Worm (Caenorhabditis elegans) whole organism, young adult: ENCODE results near the gene F58D12.3.

Experiments
- B0019.2 ChIP-seq: fragments of 200-800 bp; sonication (Bioruptor generic); conservative IDR thresholded peaks from 2 replicates; pipeline ENCODE4 v1.3.6; 2022; ENCODE audit warnings: missing genetic modification reagents, missing genetic modification characterization, missing compliant biosample characterization
- B0336.3 ChIP-seq: fragments of 200-800 bp; sonication (Bioruptor generic); IDR thresholded peaks from 2 replicates; pipeline ENCODE4 v1.3.6; 2022; ENCODE audit warnings: missing genetic modification characterization, missing compliant biosample characterization
- F23B12.7 ChIP-seq: sonication (generic microtip); optimal IDR thresholded peaks from 2 replicates; lab custom pipeline; 2017; ENCODE audit warnings: missing genetic modification characterization, mild to moderate bottlenecking, missing compliant biosample characterization, antibody characterized with exemption, moderate library complexity; ENCODE audit not compliant: insufficient read depth
- F55B11.4 ChIP-seq: sonication (generic microtip); optimal IDR thresholded peaks from 2 replicates; lab custom pipeline; 2016; ENCODE audit warnings: missing compliant biosample characterization, missing genetic modification characterization, borderline replicate concordance; ENCODE audit not compliant: insufficient read depth
- F57A8.1 ChIP-seq: fragments of 200-800 bp; sonication (Bioruptor generic); optimal IDR thresholded peaks from 2 replicates; lab custom pipeline; 2018; ENCODE audit warnings: mild to moderate bottlenecking, missing genetic modification characterization, moderate library complexity, missing compliant biosample characterization
- Y79H2A.3 ChIP-seq: fragments of 200-800 bp; sonication (Bioruptor generic); conservative IDR thresholded peaks from 2 replicates; pipeline ENCODE4 v1.3.6; 2022; ENCODE audit warnings: missing genetic modification reagents, missing genetic modification characterization, missing compliant biosample characterization
- ZK185.1 ChIP-seq: sonication (generic microtip); optimal IDR thresholded peaks from 2 replicates; lab custom pipeline; 2016; ENCODE audit warnings: mild to moderate bottlenecking, missing genetic modification characterization, missing compliant biosample characterization; ENCODE audit not compliant: poor library complexity, severe bottlenecking
- akir-1 ChIP-seq: fragments of 200-800 bp; sonication (Bioruptor generic); optimal IDR thresholded peaks from 2 replicates; lab custom pipeline; 2018; ENCODE audit warnings: mild to moderate bottlenecking, missing genetic modification characterization, moderate library complexity, missing compliant biosample characterization
- aptf-2 ChIP-seq: fragments of 200-800 bp; sonication (Bioruptor generic); conservative IDR thresholded peaks from 2 replicates; pipeline ENCODE4 v1.3.6; 2022; ENCODE audit warnings: missing genetic modification reagents, missing genetic modification characterization, missing compliant biosample characterization
- atf-7 ChIP-seq: sonication (generic microtip); optimal IDR thresholded peaks from 2 replicates; lab custom pipeline; 2017; ENCODE audit warnings: mild to moderate bottlenecking, missing genetic modification characterization, missing compliant biosample characterization
- attf-5 ChIP-seq: fragments of 200-800 bp; sonication (Bioruptor generic); optimal IDR thresholded peaks from 2 replicates; lab custom pipeline; 2018; ENCODE audit warnings: mild to moderate bottlenecking, missing genetic modification characterization, missing compliant biosample characterization
- ccch-3 ChIP-seq: fragments of 200-800 bp; sonication (Bioruptor generic); optimal IDR thresholded peaks from 2 replicates; lab custom pipeline; 2018; ENCODE audit warnings: mild to moderate bottlenecking, missing genetic modification characterization, missing compliant biosample characterization
- cebp-2 ChIP-seq: fragments of 200-800 bp; sonication (Bioruptor generic); IDR thresholded peaks from 2 replicates; pipeline ENCODE4 v1.3.6; 2022; ENCODE audit warnings: missing genetic modification characterization, missing compliant biosample characterization
- ceh-27 ChIP-seq: fragments of 200-800 bp; sonication (Bioruptor generic); optimal IDR thresholded peaks from 2 replicates; lab custom pipeline; 2018; ENCODE audit warnings: mild to moderate bottlenecking, missing genetic modification characterization, moderate library complexity, missing compliant biosample characterization
- ceh-91 ChIP-seq: fragments of 200-800 bp; sonication (Bioruptor generic); IDR thresholded peaks from 2 replicates; pipeline ENCODE4 v1.3.6; 2022; ENCODE audit warnings: missing genetic modification reagents, missing genetic modification characterization, missing compliant biosample characterization
- dpff-1 ChIP-seq: sonication (generic microtip); optimal IDR thresholded peaks from 2 replicates; lab custom pipeline; 2017; ENCODE audit warnings: mild to moderate bottlenecking, missing genetic modification characterization, missing compliant biosample characterization
- dpl-1 ChIP-seq: fragments of 150-350 bp; optimal IDR thresholded peaks from 2 replicates; lab custom pipeline; 2014; ENCODE audit warnings: missing biosample characterization, missing genetic modification reagents, missing genetic modification characterization
- egl-18 ChIP-seq: fragments of 200-800 bp; sonication (Bioruptor generic); IDR thresholded peaks from 2 replicates; pipeline ENCODE4 v1.3.6; 2022; ENCODE audit warnings: missing genetic modification reagents, missing genetic modification characterization, missing compliant biosample characterization
- ekl-4 ChIP-seq: fragments of 200-800 bp; sonication (Bioruptor generic); IDR thresholded peaks from 2 replicates; pipeline ENCODE4 v1.3.6; 2022; ENCODE audit warnings: missing genetic modification reagents, missing genetic modification characterization, missing compliant biosample characterization
- fkh-3 ChIP-seq: sonication (generic microtip); optimal IDR thresholded peaks from 2 replicates; lab custom pipeline; 2016; ENCODE audit warnings: mild to moderate bottlenecking, missing genetic modification characterization, missing compliant biosample characterization
- hlh-12 ChIP-seq: sonication (generic microtip); optimal IDR thresholded peaks from 2 replicates; lab custom pipeline; 2016; ENCODE audit warnings: missing genetic modification characterization, missing compliant biosample characterization
- hmg-20 ChIP-seq: fragments of 200-800 bp; sonication (Bioruptor generic); IDR thresholded peaks from 2 replicates; pipeline ENCODE4 v1.3.6; 2022; ENCODE audit warnings: missing genetic modification reagents, missing genetic modification characterization, missing compliant biosample characterization
- lag-1 ChIP-seq: fragments of 200-800 bp; sonication (Bioruptor generic); IDR thresholded peaks from 2 replicates; pipeline ENCODE4 v1.3.6; 2022; ENCODE audit warnings: missing genetic modification reagents, missing genetic modification characterization, missing compliant biosample characterization
- let-526 ChIP-seq: fragments of 200-800 bp; sonication (Bioruptor generic); IDR thresholded peaks from 2 replicates; pipeline ENCODE4 v1.3.6; 2022; ENCODE audit warnings: missing genetic modification reagents, missing genetic modification characterization, missing compliant biosample characterization
- lin-54 ChIP-seq: fragments of 200-800 bp; sonication (Bioruptor generic); optimal IDR thresholded peaks from 2 replicates; lab custom pipeline; 2018; ENCODE audit warnings: mild to moderate bottlenecking, missing genetic modification characterization, missing compliant biosample characterization
- lsy-27 ChIP-seq: sonication (generic microtip); optimal IDR thresholded peaks from 2 replicates; lab custom pipeline; 2017; ENCODE audit warnings: missing genetic modification characterization, mild to moderate bottlenecking, missing compliant biosample characterization, antibody characterized with exemption, missing genotype, borderline replicate concordance; ENCODE audit not compliant: insufficient read depth
- madf-6 ChIP-seq: fragments of 200-800 bp; sonication (Bioruptor generic); IDR thresholded peaks from 2 replicates; pipeline ENCODE4 v1.3.6; 2022; ENCODE audit warnings: missing genetic modification reagents, missing genetic modification characterization, missing compliant biosample characterization
- mcd-1 ChIP-seq: fragments of 200-800 bp; sonication (Bioruptor generic); IDR thresholded peaks from 2 replicates; pipeline ENCODE4 v1.3.6; 2022; ENCODE audit warnings: missing genetic modification reagents, missing genetic modification characterization, missing compliant biosample characterization
- mel-28 ChIP-seq: sonication (generic microtip); optimal IDR thresholded peaks from 2 replicates; lab custom pipeline; 2016; ENCODE audit warnings: borderline replicate concordance, mild to moderate bottlenecking, missing genetic modification characterization, missing compliant biosample characterization
- nfya-1 ChIP-seq: sonication (generic microtip); optimal IDR thresholded peaks from 2 replicates; lab custom pipeline; 2017; ENCODE audit warnings: antibody characterized with exemption, missing compliant biosample characterization, missing genetic modification characterization, borderline replicate concordance; ENCODE audit not compliant: insufficient read depth
- nhr-27 ChIP-seq: fragments of 200-800 bp; sonication (Bioruptor generic); optimal IDR thresholded peaks from 2 replicates; lab custom pipeline; 2018; ENCODE audit warnings: mild to moderate bottlenecking, missing genetic modification characterization, moderate library complexity, missing compliant biosample characterization
- nhr-90 ChIP-seq: sonication (generic microtip); optimal IDR thresholded peaks from 2 replicates; lab custom pipeline; 2016; ENCODE audit warnings: missing genotype, mild to moderate bottlenecking, missing genetic modification characterization, missing compliant biosample characterization
- pbrm-1 ChIP-seq: fragments of 200-800 bp; sonication (Bioruptor generic); IDR thresholded peaks from 2 replicates; pipeline ENCODE4 v1.3.6; 2022; ENCODE audit warnings: missing genetic modification reagents, missing genetic modification characterization, missing compliant biosample characterization
- pha-4 ChIP-seq: fragments of 150-350 bp; sonication (generic microtip); optimal IDR thresholded peaks from 2 replicates; lab custom pipeline; 2014; ENCODE audit warnings: missing biosample characterization, missing genetic modification reagents, missing genetic modification characterization
- rcor-1 ChIP-seq: fragments of 200-800 bp; sonication (Bioruptor generic); IDR thresholded peaks from 2 replicates; pipeline ENCODE4 v1.3.6; 2022; ENCODE audit warnings: missing genetic modification reagents, missing genetic modification characterization, missing compliant biosample characterization
- repo-1 ChIP-seq: sonication (generic microtip); optimal IDR thresholded peaks from 2 replicates; lab custom pipeline; 2017; ENCODE audit warnings: mild to moderate bottlenecking, missing genetic modification characterization, missing compliant biosample characterization
- snpc-3.4 ChIP-seq: sonication (generic microtip); optimal IDR thresholded peaks from 2 replicates; lab custom pipeline; 2017; ENCODE audit warnings: missing genetic modification characterization, mild to moderate bottlenecking, missing compliant biosample characterization, antibody characterized with exemption, moderate library complexity, missing genotype, missing genetic modification reagents
- snpc-4 ChIP-seq, 5 experiments: fragments of 150-350 bp in 1 of 5; sonication (generic microtip) in 4 of 5; optimal IDR thresholded peaks; 2 replicates each; lab custom pipeline; 2014 to 2018; ENCODE audit warnings: missing genetic modification characterization in 5 of 5, missing biosample characterization in 3 of 5, antibody characterized with exemption in 2 of 5, mild to moderate bottlenecking in 2 of 5, missing compliant biosample characterization in 2 of 5, missing genotype in 2 of 5, moderate library complexity in 2 of 5, missing genetic modification reagents in 1 of 5
- sptf-2 ChIP-seq: fragments of 200-800 bp; sonication (Bioruptor generic); optimal IDR thresholded peaks from 2 replicates; lab custom pipeline; 2018; ENCODE audit warnings: mild to moderate bottlenecking, missing genetic modification characterization, missing compliant biosample characterization
- tbp1 ChIP-seq: fragments of 200-800 bp; sonication (Bioruptor generic); optimal IDR thresholded peaks from 2 replicates; lab custom pipeline; 2018; ENCODE audit warnings: mild to moderate bottlenecking, missing genetic modification characterization, missing compliant biosample characterization
- tbx-9 ChIP-seq: sonication (generic microtip); optimal IDR thresholded peaks from 2 replicates; lab custom pipeline; 2016; ENCODE audit warnings: borderline replicate concordance, missing genetic modification characterization, inconsistent platforms, missing compliant biosample characterization
- tlf-1 ChIP-seq: fragments of 200-800 bp; sonication (Bioruptor generic); optimal IDR thresholded peaks from 2 replicates; lab custom pipeline; 2018; ENCODE audit warnings: mild to moderate bottlenecking, missing genetic modification characterization, missing compliant biosample characterization
- unc-130 ChIP-seq: sonication (generic microtip); optimal IDR thresholded peaks from 2 replicates; lab custom pipeline; 2016; ENCODE audit warnings: missing genetic modification reagents, missing genetic modification characterization, missing compliant biosample characterization
- xnd-1 ChIP-seq: sonication (generic microtip); optimal IDR thresholded peaks from 2 replicates; lab custom pipeline; 2016; ENCODE audit warnings: missing genotype, missing genetic modification reagents, missing genetic modification characterization, missing compliant biosample characterization
- zim-3 ChIP-seq: sonication (generic microtip); optimal IDR thresholded peaks from 2 replicates; lab custom pipeline; 2017; ENCODE audit warnings: mild to moderate bottlenecking, missing genetic modification characterization, moderate library complexity, missing compliant biosample characterization
- ztf-18 ChIP-seq: sonication (generic microtip); optimal IDR thresholded peaks from 2 replicates; lab custom pipeline; 2016; ENCODE audit warnings: missing genotype, mild to moderate bottlenecking, missing genetic modification characterization, missing compliant biosample characterization
- ztf-25 ChIP-seq: fragments of 200-800 bp; sonication (Bioruptor generic); IDR thresholded peaks from 2 replicates; pipeline ENCODE4 v1.3.6; 2022; ENCODE audit warnings: missing genetic modification reagents, missing genetic modification characterization, missing compliant biosample characterization
- ztf-26 ChIP-seq: sonication (generic microtip); optimal IDR thresholded peaks from 2 replicates; lab custom pipeline; 2017; ENCODE audit warnings: missing genetic modification characterization, missing compliant biosample characterization

Gene F58D12.3

DNA sequence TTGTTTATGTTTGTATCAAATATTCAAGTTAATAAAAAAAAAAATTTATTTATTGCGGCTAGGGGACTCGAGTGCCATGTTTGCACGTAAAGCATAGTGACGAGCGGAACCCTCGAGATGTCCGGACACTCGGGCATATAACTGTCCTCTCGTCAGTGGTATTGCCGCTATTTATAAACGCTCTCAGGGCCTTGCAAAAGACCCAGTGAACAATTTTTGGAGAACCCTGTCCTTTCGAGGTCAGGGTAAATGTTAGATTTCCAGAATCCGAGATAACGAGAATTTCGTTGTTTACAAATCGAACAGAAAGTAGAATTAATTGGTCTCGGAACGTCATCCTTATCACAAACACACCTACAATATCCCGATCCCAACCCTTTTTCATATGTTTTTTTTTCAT, 34.8 kb downstream of the F58D12.3 start, which contains the start of gene D1086.3 (continued):
- TF ChIP-seq F57A8.1 (GFP tag; lab: Kevin White, UChicago), result no peak
- TF ChIP-seq hlh-12 (tag; lab: Kevin White, UChicago), result no peak
- TF ChIP-seq B0336.3 (GFP tag; lab: Robert Waterston, UW), result peak; percentile 73
- TF ChIP-seq lag-1 (GFP tag; lab: Robert Waterston, UW), result no peak
- TF ChIP-seq xnd-1 (tag; lab: Kevin White, UChicago), result peak; percentile 49
- peak; percentile 98 for TF ChIP-seq snpc-3.4
- no peak for TF ChIP-seq zim-3 (tag; lab: Kevin White, UChicago)
- TF ChIP-seq madf-6 (GFP tag; lab: Robert Waterston, UW), result peak; percentile 88
- no peak for TF ChIP-seq mel-28 (tag; lab: Kevin White, UChicago)
- no peak for TF ChIP-seq egl-18 (GFP tag; lab: Robert Waterston, UW)
- no peak for TF ChIP-seq let-526 (GFP tag; lab: Robert Waterston, UW)
- TF ChIP-seq ceh-91, result no peak
- TF ChIP-seq tlf-1 (GFP tag; lab: Kevin White, UChicago), result no peak
- TF ChIP-seq akir-1 (GFP tag; lab: Kevin White, UChicago), result no peak
- peak; percentile 62 for TF ChIP-seq rcor-1 (GFP tag; lab: Robert Waterston, UW)
- peak; percentile 59 for TF ChIP-seq unc-130
- no peak for TF ChIP-seq cebp-2 (GFP tag; lab: Robert Waterston, UW)
- no peak for TF ChIP-seq dpff-1 (tag; lab: Kevin White, UChicago)
- peak; percentile 55 for TF ChIP-seq ekl-4 (GFP tag; lab: Robert Waterston, UW)
- peak; percentile 26 for TF ChIP-seq F23B12.7 (tag; lab: Kevin White, UChicago)
- TF ChIP-seq Y79H2A.3 (GFP tag; lab: Robert Waterston, UW), result no peak
- peak; percentile 52; the same call in 1 of the 2 replicates for TF ChIP-seq hmg-20 (GFP tag; lab: Robert Waterston, UW)
- TF ChIP-seq fkh-3 (tag; lab: Kevin White, UChicago), result no peak
- peak; percentile 46 for TF ChIP-seq atf-7
- peak; percentile 95 for TF ChIP-seq pbrm-1 (GFP tag; lab: Robert Waterston, UW)
- TF ChIP-seq mcd-1, result peak; percentile 67
- TF ChIP-seq ceh-27 (GFP tag; lab: Kevin White, UChicago), result peak; percentile 5
- TF ChIP-seq dpl-1 (GFP tag; lab: Kevin White, UChicago), result no peak
- TF ChIP-seq nhr-27, result no peak
- peak; percentile 63 for TF ChIP-seq lin-54 (GFP tag; lab: Kevin White, UChicago)
- no peak for TF ChIP-seq attf-5
- no peak for TF ChIP-seq nhr-90 (tag; lab: Kevin White, UChicago)
- no peak for TF ChIP-seq nfya-1 (tag; lab: Kevin White, UChicago)
- TF ChIP-seq tbx-9, result no peak
- peak; percentile 52 for TF ChIP-seq repo-1 (tag; lab: Kevin White, UChicago)
- TF ChIP-seq pha-4 (tag; lab: Kevin White, UChicago), result no peak
- no peak for TF ChIP-seq lsy-27 (tag; lab: Kevin White, UChicago)
- peak; percentile 97 for TF ChIP-seq snpc-4 (GFP tag; optimal IDR thresholded peaks at IDR 0.05; lab: Kevin White, UChicago)
- peak; percentile 95 to 99 (median 97) for TF ChIP-seq snpc-4 (tag; optimal IDR thresholded peaks at IDR 0.05; lab: Kevin White, UChicago)
- TF ChIP-seq ztf-25 (GFP tag; lab: Robert Waterston, UW), result 0 out of 2 replicates have a peak, but pooled peaks have one; percentile 58
- no peak for TF ChIP-seq ccch-3 (GFP tag; lab: Kevin White, UChicago)
- TF ChIP-seq ztf-18 (tag; lab: Kevin White, UChicago), result peak; percentile 35
- no peak for TF ChIP-seq aptf-2 (GFP tag; lab: Robert Waterston, UW)
- no peak for TF ChIP-seq ztf-26 (tag; lab: Kevin White, UChicago)
- TF ChIP-seq sptf-2 (GFP tag; lab: Kevin White, UChicago), result no peak
- TF ChIP-seq F55B11.4 (tag; lab: Kevin White, UChicago), result no peak
- TF ChIP-seq B0019.2 (GFP tag; lab: Robert Waterston, UW), result no peak
- peak; percentile 80 for TF ChIP-seq tbp1 (GFP tag; lab: Kevin White, UChicago)
- TF ChIP-seq ZK185.1 (tag; lab: Kevin White, UChicago), result no peak
